Fruit fly (Drosophila melanogaster) whole organism: ENCODE data around the gene LManIII.

Experiments used
- CG8478 ChIP-seq: fragments of >200 bp; optimal IDR thresholded peaks from 2 replicates; lab custom pipeline; 2018; ENCODE audit warnings: inconsistent platforms
- pan ChIP-seq: fragments of >200 bp; optimal IDR thresholded peaks from 2 replicates; lab custom pipeline; 2017
- psq ChIP-seq: fragments of >200 bp; optimal IDR thresholded peaks from 2 replicates; lab custom pipeline; 2017
- usp ChIP-seq: fragments of >200 bp; optimal IDR thresholded peaks from 2 replicates; lab custom pipeline; 2017; ENCODE audit warnings: missing biosample characterization, missing genetic modification characterization, mixed read lengths

dm6 chr2L:8787575-8787974 lies 19.1 kb upstream of the LManIII start:
- TF ChIP-seq usp (GFP tag; lab: Kevin White, UChicago) (no peak), psq (no peak), CG8478 (lab: Kevin White, UChicago) (no peak), pan (lab: Kevin White, UChicago) (no peak)
